Fruit fly (Drosophila melanogaster) Kc167 (cell line): ENCODE results near the gene Gapdh2.

Experiments used
- Sin3A ChIP-seq: fragments of >200 bp; optimal IDR thresholded peaks from 2 replicates; lab custom pipeline; 2018; ENCODE audit warnings: missing external identifiers
- h ChIP-seq: fragments of >200 bp; optimal IDR thresholded peaks from 3 replicates; lab custom pipeline; 2018; ENCODE audit warnings: missing external identifiers
- insv ChIP-seq: fragments of >200 bp; optimal IDR thresholded peaks from 3 replicates; lab custom pipeline; 2018; ENCODE audit warnings: missing external identifiers
- psq ChIP-seq: fragments of >200 bp; optimal IDR thresholded peaks from 2 replicates; lab custom pipeline; 2017; ENCODE audit warnings: missing external identifiers

DNA sequence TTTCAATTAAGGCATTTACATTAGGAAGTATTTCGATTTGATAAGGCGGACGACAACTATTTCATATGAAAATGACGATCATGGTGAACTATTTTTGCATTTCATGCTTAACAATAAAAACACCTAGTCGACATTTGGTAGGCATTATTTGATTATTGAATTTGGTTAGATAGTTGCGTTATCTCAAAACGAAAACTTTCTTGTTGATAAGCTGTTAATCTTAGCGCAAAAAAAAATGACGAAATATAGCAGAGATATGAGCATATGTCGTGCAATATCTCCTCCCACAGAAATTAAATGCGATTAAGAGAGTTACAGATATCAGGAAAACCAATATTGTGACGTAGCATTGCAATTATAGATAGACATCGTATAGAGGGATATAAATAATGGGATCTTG is 20.8 kb downstream of the Gapdh2 start:
- TF ChIP-seq h (no peak), Sin3A (lab: Kevin White, UChicago) (no peak), insv (lab: Kevin White, UChicago) (no peak), psq (lab: Kevin White, UChicago) (no peak)
